Worm (Caenorhabditis elegans) whole organism, L2 larva: ENCODE measurements around the gene sor-1.

ENCODE experiments used
- C34F6.9 ChIP-seq: fragments of 150-350 bp; optimal IDR thresholded peaks from 2 replicates; lab custom pipeline; 2014; ENCODE audit warnings: missing biosample characterization, missing genetic modification characterization
- F13H6.1 ChIP-seq: sonication (generic microtip); optimal IDR thresholded peaks from 2 replicates; lab custom pipeline; 2016; ENCODE audit warnings: missing genetic modification characterization, missing compliant biosample characterization
- R02D3.7 ChIP-seq: fragments of 150-350 bp; optimal IDR thresholded peaks from 2 replicates; lab custom pipeline; 2014; ENCODE audit warnings: missing biosample characterization, missing genetic modification characterization
- alr-1 ChIP-seq: fragments of 150-350 bp; optimal IDR thresholded peaks from 2 replicates; lab custom pipeline; 2014; ENCODE audit warnings: missing biosample characterization, missing genetic modification characterization
- ama-1 ChIP-seq: fragments of 150-350 bp; optimal IDR thresholded peaks from 2 replicates; lab custom pipeline; 2018; ENCODE audit warnings: inconsistent platforms
- blmp-1 ChIP-seq: sonication (generic microtip); optimal IDR thresholded peaks from 2 replicates; lab custom pipeline; 2017; ENCODE audit warnings: missing genetic modification characterization, mild to moderate bottlenecking, missing compliant biosample characterization, antibody characterized with exemption, moderate library complexity; ENCODE audit not compliant: insufficient read depth
- crh-2 ChIP-seq: sonication (generic microtip); optimal IDR thresholded peaks from 2 replicates; lab custom pipeline; 2017; ENCODE audit warnings: missing biosample characterization, missing genetic modification characterization
- dmd-4 ChIP-seq: sonication (generic microtip); optimal IDR thresholded peaks from 2 replicates; lab custom pipeline; 2017; ENCODE audit warnings: missing biosample characterization, missing genetic modification characterization
- elt-3 ChIP-seq: sonication (generic microtip); optimal IDR thresholded peaks from 2 replicates; lab custom pipeline; 2017; ENCODE audit warnings: missing biosample characterization, missing genetic modification characterization
- fos-1 ChIP-seq: fragments of 150-350 bp; optimal IDR thresholded peaks from 2 replicates; lab custom pipeline; 2014; ENCODE audit warnings: missing biosample characterization, missing genetic modification characterization
- gmeb-1 ChIP-seq: fragments of 150-350 bp; optimal IDR thresholded peaks from 2 replicates; lab custom pipeline; 2014; ENCODE audit warnings: missing biosample characterization, missing genetic modification characterization
- lin-13 ChIP-seq: fragments of 150-350 bp; optimal IDR thresholded peaks from 2 replicates; lab custom pipeline; 2014; ENCODE audit warnings: missing biosample characterization, missing genetic modification reagents, missing genetic modification characterization
- lsy-2 ChIP-seq, 2 experiments: fragments of 150-350 bp in 1 of 2; sonication (generic microtip) in 1 of 2; optimal IDR thresholded peaks; 2 replicates each; lab custom pipeline; 2014 to 2017; ENCODE audit warnings: missing biosample characterization in 2 of 2, missing genetic modification characterization in 2 of 2
- mab-5 ChIP-seq: fragments of 150-350 bp; optimal IDR thresholded peaks from 2 replicates; lab custom pipeline; 2014; ENCODE audit warnings: missing biosample characterization, missing genetic modification characterization
- mbf-1 ChIP-seq: sonication (generic microtip); optimal IDR thresholded peaks from 2 replicates; lab custom pipeline; 2017; ENCODE audit warnings: missing biosample characterization, missing genetic modification characterization
- mdl-1 ChIP-seq, 2 experiments: fragments of 150-350 bp in 1 of 2; sonication (generic microtip) in 1 of 2; optimal IDR thresholded peaks; 2 replicates each; lab custom pipeline; 2017; ENCODE audit warnings: missing biosample characterization in 2 of 2, missing genetic modification characterization in 2 of 2
- nhr-10 ChIP-seq: sonication (generic microtip); optimal IDR thresholded peaks from 2 replicates; lab custom pipeline; 2017; ENCODE audit warnings: missing biosample characterization, missing genetic modification characterization
- nhr-11 ChIP-seq: fragments of 150-350 bp; optimal IDR thresholded peaks from 2 replicates; lab custom pipeline; 2014; ENCODE audit warnings: missing biosample characterization, missing genetic modification characterization
- nhr-12 ChIP-seq: fragments of 150-350 bp; optimal IDR thresholded peaks from 2 replicates; lab custom pipeline; 2014; ENCODE audit warnings: missing biosample characterization, missing genetic modification characterization
- nhr-129 ChIP-seq: fragments of 150-350 bp; optimal IDR thresholded peaks from 2 replicates; lab custom pipeline; 2014; ENCODE audit warnings: missing biosample characterization, missing genetic modification characterization
- nhr-21 ChIP-seq: fragments of 150-350 bp; optimal IDR thresholded peaks from 2 replicates; lab custom pipeline; 2014; ENCODE audit warnings: missing biosample characterization, missing genetic modification characterization
- nhr-23 ChIP-seq: fragments of 150-350 bp; optimal IDR thresholded peaks from 2 replicates; lab custom pipeline; 2014; ENCODE audit warnings: missing biosample characterization, missing genetic modification reagents, missing genetic modification characterization
- nhr-237 ChIP-seq: fragments of 150-350 bp; optimal IDR thresholded peaks from 2 replicates; lab custom pipeline; 2014; ENCODE audit warnings: missing biosample characterization, missing genetic modification characterization
- nhr-25 ChIP-seq: fragments of 150-350 bp; sonication (generic microtip); optimal IDR thresholded peaks from 3 replicates; lab custom pipeline; 2014; ENCODE audit warnings: missing biosample characterization, missing genetic modification characterization
- nhr-6 ChIP-seq: fragments of 150-350 bp; optimal IDR thresholded peaks from 2 replicates; lab custom pipeline; 2014; ENCODE audit warnings: missing biosample characterization, missing genetic modification characterization
- nhr-77 ChIP-seq: fragments of 150-350 bp; optimal IDR thresholded peaks from 2 replicates; lab custom pipeline; 2014; ENCODE audit warnings: missing biosample characterization, missing genetic modification characterization
- peb-1 ChIP-seq: fragments of 150-350 bp; optimal IDR thresholded peaks from 2 replicates; lab custom pipeline; 2014; ENCODE audit warnings: missing biosample characterization, missing genetic modification characterization
- sem-4 ChIP-seq: fragments of 150-350 bp; optimal IDR thresholded peaks from 2 replicates; lab custom pipeline; 2014; ENCODE audit warnings: missing biosample characterization, missing genetic modification reagents, missing genetic modification characterization
- skn-1 ChIP-seq: sonication (generic microtip); optimal IDR thresholded peaks from 2 replicates; lab custom pipeline; 2017; ENCODE audit warnings: missing biosample characterization, missing genetic modification characterization
- sma-3 ChIP-seq: sonication (generic microtip); optimal IDR thresholded peaks from 2 replicates; lab custom pipeline; 2016; ENCODE audit warnings: missing genetic modification reagents, missing genetic modification characterization, missing compliant biosample characterization
- sma-9 ChIP-seq, 2 experiments: fragments of 150-350 bp in 1 of 2; sonication (generic microtip) in 1 of 2; optimal IDR thresholded peaks; 2 replicates each; lab custom pipeline; 2014 to 2016; ENCODE audit warnings: missing genetic modification characterization in 2 of 2, mild to moderate bottlenecking in 1 of 2, missing biosample characterization in 1 of 2, missing compliant biosample characterization in 1 of 2, missing genetic modification reagents in 1 of 2, moderate library complexity in 1 of 2
- snpc-4 ChIP-seq: fragments of 150-350 bp; optimal IDR thresholded peaks from 2 replicates; lab custom pipeline; 2014; ENCODE audit warnings: missing biosample characterization, missing genetic modification characterization
- unc-55 ChIP-seq: fragments of 150-350 bp; sonication (generic microtip); optimal IDR thresholded peaks from 3 replicates; lab custom pipeline; 2014; ENCODE audit warnings: missing biosample characterization, missing genetic modification reagents, missing genetic modification characterization
- ztf-4 ChIP-seq: fragments of 150-350 bp; optimal IDR thresholded peaks from 2 replicates; lab custom pipeline; 2014; ENCODE audit warnings: missing biosample characterization, missing genetic modification characterization

Gene sor-1

ce11 chrIII:8426271-8426670, 8.3 kb downstream of the sor-1 start, which contains the start of gene cec-1:
TSS of gene cec-1 (plus strand) at chrIII:8426333.
- peak; percentile 14 for TF ChIP-seq crh-2 (tag; lab: Kevin White, UChicago)
- peak in 1 of 2 experiments; percentile 55 for TF ChIP-seq lsy-2 (tag; optimal IDR thresholded peaks at IDR 0.05; lab: Kevin White, UChicago)
- TF ChIP-seq mdl-1 (tag; optimal IDR thresholded peaks at IDR 0.05; lab: Kevin White, UChicago), result no peak
- peak; percentile 7 for TF ChIP-seq nhr-6
- peak; percentile 66 for TF ChIP-seq blmp-1
- peak; percentile 32 for TF ChIP-seq unc-55 (GFP tag; lab: Kevin White, UChicago)
- TF ChIP-seq C34F6.9 (tag; lab: Kevin White, UChicago), result peak; percentile 14
- TF ChIP-seq nhr-21 (tag; lab: Kevin White, UChicago), result no peak

- TF ChIP-seq F13H6.1 (tag; lab: Kevin White, UChicago), result no peak
- no peak for TF ChIP-seq sma-9 (GFP tag; optimal IDR thresholded peaks at IDR 0.05; lab: Kevin White, UChicago)
- TF ChIP-seq sma-9 (tag; optimal IDR thresholded peaks at IDR 0.05; lab: Kevin White, UChicago), result no peak
- no peak for TF ChIP-seq nhr-10 (tag; lab: Kevin White, UChicago)
- TF ChIP-seq mdl-1 (tag; optimal IDR thresholded peaks at IDR 0.05; lab: Kevin White, UChicago), result no peak
- TF ChIP-seq unc-55 (GFP tag; lab: Kevin White, UChicago), result peak; percentile 30
- no peak for TF ChIP-seq nhr-21 (tag; lab: Kevin White, UChicago)
- TF ChIP-seq peb-1 (tag; lab: Kevin White, UChicago), result no peak
- TF ChIP-seq lin-13 (GFP tag; lab: Kevin White, UChicago), result no peak
- TF ChIP-seq lsy-2 (tag; optimal IDR thresholded peaks at IDR 0.05; lab: Kevin White, UChicago), result peak in 1 of 2 experiments; percentile 18
- TF ChIP-seq nhr-12, result no peak
- no peak for TF ChIP-seq sem-4 (tag; lab: Kevin White, UChicago)
- TF ChIP-seq nhr-25, result no peak
Measured at ce11 chrIII:8429035-8429434, 11.1 kb downstream of the sor-1 start, which contains the start of gene ZK1236.1. TSS of gene ZK1236.1 (plus strand) at chrIII:8429297.

- TF ChIP-seq alr-1 (tag; lab: Kevin White, UChicago) (no peak), mbf-1 (no peak), nhr-11 (no peak), sma-3 (GFP tag; lab: Kevin White, UChicago) (no peak), fos-1 (tag; lab: Kevin White, UChicago) (no peak), dmd-4 (tag; lab: Kevin White, UChicago) (no peak), ama-1 (lab: Kevin White, UChicago) (no peak), elt-3 (tag; lab: Kevin White, UChicago) (no peak), nhr-129 (tag; lab: Kevin White, UChicago) (no peak), nhr-77 (tag; lab: Kevin White, UChicago) (no peak), gmeb-1 (tag; lab: Kevin White, UChicago) (no peak), nhr-23 (tag; lab: Kevin White, UChicago) (no peak), ztf-4 (no peak), mab-5 (tag; lab: Kevin White, UChicago) (no peak), snpc-4 (tag; lab: Kevin White, UChicago) (no peak), skn-1 (no peak)
Measured at ce11 chrIII:8429497-8429896, 11.5 kb downstream of the sor-1 start.

- TF ChIP-seq elt-3 (tag; lab: Kevin White, UChicago), result no peak
- no peak for TF ChIP-seq nhr-237 (tag; lab: Kevin White, UChicago)
- peak; percentile 17 for TF ChIP-seq nhr-129 (tag; lab: Kevin White, UChicago)
- TF ChIP-seq C34F6.9 (tag; lab: Kevin White, UChicago), result peak; percentile 58
- TF ChIP-seq sma-3 (GFP tag; lab: Kevin White, UChicago), result peak; percentile 3
- no peak for TF ChIP-seq ama-1 (lab: Kevin White, UChicago)
- TF ChIP-seq nhr-25, result peak; percentile 9
- peak; percentile 30 for TF ChIP-seq gmeb-1 (tag; lab: Kevin White, UChicago)
- peak; percentile 12 for TF ChIP-seq crh-2 (tag; lab: Kevin White, UChicago)
- no peak for TF ChIP-seq nhr-10 (tag; lab: Kevin White, UChicago)
- peak; percentile 40 for TF ChIP-seq unc-55 (GFP tag; lab: Kevin White, UChicago)
- no peak for TF ChIP-seq F13H6.1 (tag; lab: Kevin White, UChicago)
- no peak for TF ChIP-seq skn-1
- TF ChIP-seq lin-13 (GFP tag; lab: Kevin White, UChicago), result peak; percentile 22
- peak; percentile 3 to 72 for TF ChIP-seq lsy-2 (tag; optimal IDR thresholded peaks at IDR 0.05; lab: Kevin White, UChicago)
- peak; percentile 90 for TF ChIP-seq R02D3.7 (tag; lab: Kevin White, UChicago)
Measured at ce11 chrIII:8432143-8432542, 14.2 kb downstream of the sor-1 start, which contains the start of gene ZK1236.5. TSS of gene ZK1236.5 (minus strand) at chrIII:8432214.
